Worm (Caenorhabditis elegans) whole organism, L2 larva: ENCODE data around the gene ccep-135.

Experiments
- lin-13 ChIP-seq: fragments of 150-350 bp; optimal IDR thresholded peaks from 2 replicates; lab custom pipeline; 2014; ENCODE audit warnings: missing biosample characterization, missing genetic modification reagents, missing genetic modification characterization
- nhr-11 ChIP-seq: fragments of 150-350 bp; optimal IDR thresholded peaks from 2 replicates; lab custom pipeline; 2014; ENCODE audit warnings: missing biosample characterization, missing genetic modification characterization
- nhr-12 ChIP-seq: fragments of 150-350 bp; optimal IDR thresholded peaks from 2 replicates; lab custom pipeline; 2014; ENCODE audit warnings: missing biosample characterization, missing genetic modification characterization
- zag-1 ChIP-seq: fragments of 150-350 bp; optimal IDR thresholded peaks from 2 replicates; lab custom pipeline; 2014; ENCODE audit warnings: missing biosample characterization, missing genetic modification characterization
- ztf-11 ChIP-seq: sonication (generic microtip); optimal IDR thresholded peaks from 2 replicates; lab custom pipeline; 2017; ENCODE audit warnings: missing biosample characterization, missing genetic modification characterization

- TF ChIP-seq nhr-11 (tag; lab: Kevin White, UChicago), result no peak
- TF ChIP-seq nhr-12 (tag; lab: Kevin White, UChicago), result no peak
- TF ChIP-seq lin-13 (GFP tag; lab: Kevin White, UChicago), result no peak
- TF ChIP-seq zag-1 (tag; lab: Kevin White, UChicago), result no peak
- TF ChIP-seq ztf-11 (tag; lab: Kevin White, UChicago), result no peak
These were observed 3.0 kb downstream of the ccep-135 start for ce11 chrIII:3094694-3095093.
